Worm (Caenorhabditis elegans) whole organism, L4/young adult: ENCODE results near the gene Y41C4A.21.

Source experiments
- W03F9.2 ChIP-seq: fragments of 150-350 bp; optimal IDR thresholded peaks from 2 replicates; lab custom pipeline; 2014; ENCODE audit warnings: missing biosample characterization, missing genetic modification characterization
- dao-5 ChIP-seq: sonication (generic microtip); optimal IDR thresholded peaks from 2 replicates; lab custom pipeline; 2016; ENCODE audit warnings: missing genotype, missing genetic modification characterization, moderate library complexity, missing compliant biosample characterization
- him-1 ChIP-seq: sonication (generic microtip); optimal IDR thresholded peaks from 2 replicates; lab custom pipeline; 2016; ENCODE audit warnings: missing genotype, missing genetic modification reagents, missing genetic modification characterization, missing compliant biosample characterization

The Y41C4A.21 gene

ce11 chrIII:11704377-11704978 lies 27.7 kb upstream of the Y41C4A.21 start:
- TF ChIP-seq him-1 (no peak), dao-5 (tag; lab: Kevin White, UChicago) (no peak), W03F9.2 (tag; lab: Kevin White, UChicago) (no peak)

- TF ChIP-seq dao-5 (tag; lab: Kevin White, UChicago): no peak
- no peak for TF ChIP-seq W03F9.2 (tag; lab: Kevin White, UChicago)
- no peak for TF ChIP-seq him-1
Observed at ce11 chrIII:11705930-11706329, 26.2 kb upstream of the Y41C4A.21 start.

- TF ChIP-seq W03F9.2 (tag; lab: Kevin White, UChicago) (no peak), him-1 (no peak), dao-5 (tag; lab: Kevin White, UChicago) (no peak)
Observed at ce11 chrIII:11706665-11707064, 25.5 kb upstream of the Y41C4A.21 start, which contains the start of gene col-96. Gene col-96 (minus strand): TSS chrIII:11706765.

- TF ChIP-seq dao-5 (tag; lab: Kevin White, UChicago) (no peak), him-1 (no peak), W03F9.2 (tag; lab: Kevin White, UChicago) (no peak)
Observed at ce11 chrIII:11708722-11709121, 23.4 kb upstream of the Y41C4A.21 start, which contains the start of gene Y41C4A.8. Gene Y41C4A.8 (minus strand): TSS chrIII:11708822.

ce11 chrIII:11718548-11718947 lies 13.6 kb upstream of the Y41C4A.21 start, which contains the start of gene Y41C4A.9:
Gene Y41C4A.9 (minus strand): TSS chrIII:11718645.
- TF ChIP-seq dao-5 (tag; lab: Kevin White, UChicago) (no peak), W03F9.2 (tag; lab: Kevin White, UChicago) (no peak)

ce11 chrIII:11719400-11719875 lies 12.7 kb upstream of the Y41C4A.21 start, which contains the start of the genes elb-1 and Y41C4A.11:
Gene elb-1 (minus strand): TSS chrIII:11719450.
Gene Y41C4A.11 (plus strand): TSS chrIII:11719860.
- TF ChIP-seq W03F9.2 (tag; lab: Kevin White, UChicago) (no peak), dao-5 (tag; lab: Kevin White, UChicago) (no peak), him-1 (no peak)

ce11 chrIII:11721405-11721804 lies 10.8 kb upstream of the Y41C4A.21 start, which contains the start of gene Y41C4A.32:
Gene Y41C4A.32 (plus strand): TSS chrIII:11721706.
- no peak for TF ChIP-seq W03F9.2 (tag; lab: Kevin White, UChicago)
- no peak for TF ChIP-seq him-1
- TF ChIP-seq dao-5 (tag; lab: Kevin White, UChicago): no peak

- no peak for TF ChIP-seq W03F9.2 (tag; lab: Kevin White, UChicago)
- TF ChIP-seq him-1: no peak
- TF ChIP-seq dao-5 (tag; lab: Kevin White, UChicago): no peak
Observed at ce11 chrIII:11726590-11726989, 5.6 kb upstream of the Y41C4A.21 start, which contains the start of gene Y41C4A.12. Gene Y41C4A.12 (minus strand): TSS chrIII:11726690.

ce11 chrIII:11727010-11727409 lies 5.1 kb upstream of the Y41C4A.21 start:
- TF ChIP-seq dao-5 (tag; lab: Kevin White, UChicago): no peak
- no peak for TF ChIP-seq W03F9.2 (tag; lab: Kevin White, UChicago)
- TF ChIP-seq him-1: no peak

- TF ChIP-seq dao-5 (tag; lab: Kevin White, UChicago) (no peak), W03F9.2 (tag; lab: Kevin White, UChicago) (no peak), him-1 (no peak)
Observed at ce11 chrIII:11730312-11730711, 1.8 kb upstream of the Y41C4A.21 start, which contains the start of gene Y41C4A.18. Gene Y41C4A.18 (plus strand): TSS chrIII:11730612.

- TF ChIP-seq W03F9.2 (tag; lab: Kevin White, UChicago) (no peak), dao-5 (tag; lab: Kevin White, UChicago) (no peak), him-1 (no peak)
Observed at ce11 chrIII:11730850-11731249, 1.3 kb upstream of the Y41C4A.21 start.

ce11 chrIII:11731491-11731890 lies 665 bp upstream of the Y41C4A.21 start:
- TF ChIP-seq W03F9.2 (tag; lab: Kevin White, UChicago) (no peak), dao-5 (tag; lab: Kevin White, UChicago) (no peak), him-1 (no peak)

ce11 chrIII:11732943-11733342 lies 787 bp downstream of the Y41C4A.21 start:
- TF ChIP-seq him-1 (no peak), W03F9.2 (tag; lab: Kevin White, UChicago) (no peak), dao-5 (tag; lab: Kevin White, UChicago) (no peak)

- TF ChIP-seq dao-5 (tag; lab: Kevin White, UChicago): no peak
- no peak for TF ChIP-seq W03F9.2 (tag; lab: Kevin White, UChicago)
Observed at ce11 chrIII:11737527-11737926, 5.4 kb downstream of the Y41C4A.21 start, which contains the start of gene sup-1. Gene sup-1 (minus strand): TSS chrIII:11737627.
